Worm (Caenorhabditis elegans): ENCODE results near the gene F48G7.8.

ce11 chrV:604105-604504, 23.4 kb downstream of the F48G7.8 start, which contains the start of gene srlf-37:
- TF ChIP-seq dao-5 (tag; optimal IDR thresholded peaks at IDR 0.05) = no peak
- TF ChIP-seq him-1 (tag; optimal IDR thresholded peaks at IDR 0.05) = no peak
- TF ChIP-seq W03F9.2 (tag; optimal IDR thresholded peaks at IDR 0.05) = no peak

All from whole organism, L4/young adult.